Worm (Caenorhabditis elegans) whole organism, L3 larva: Measurements from ENCODE around the gene spd-3.

ENCODE experiments used
- elt-1 ChIP-seq: fragments of 150-350 bp; optimal IDR thresholded peaks from 2 replicates; lab custom pipeline; 2014; ENCODE audit warnings: missing biosample characterization, missing genetic modification characterization
- elt-2 ChIP-seq: sonication (generic microtip); optimal IDR thresholded peaks from 2 replicates; lab custom pipeline; 2016; ENCODE audit warnings: missing genetic modification reagents, mild to moderate bottlenecking, missing genetic modification characterization, missing compliant biosample characterization
- eor-1 ChIP-seq, 2 experiments: fragments of 150-350 bp; optimal IDR thresholded peaks; 2 replicates each; lab custom pipeline; 2014 to 2018; ENCODE audit warnings: missing biosample characterization in 2 of 2, missing genetic modification characterization in 2 of 2
- fkh-10 ChIP-seq: sonication (generic microtip); optimal IDR thresholded peaks from 2 replicates; lab custom pipeline; 2017; ENCODE audit warnings: missing biosample characterization, missing genetic modification reagents, missing genetic modification characterization
- fkh-2 ChIP-seq: fragments of 150-350 bp; optimal IDR thresholded peaks from 2 replicates; lab custom pipeline; 2014; ENCODE audit warnings: missing biosample characterization, missing genetic modification reagents, missing genetic modification characterization
- lin-15B ChIP-seq: fragments of 150-350 bp; optimal IDR thresholded peaks from 2 replicates; lab custom pipeline; 2014; ENCODE audit warnings: missing biosample characterization, missing genetic modification characterization
- lin-39 ChIP-seq: fragments of 150-350 bp; optimal IDR thresholded peaks from 2 replicates; lab custom pipeline; 2018; ENCODE audit warnings: missing biosample characterization, missing genetic modification reagents, missing genetic modification characterization
- mml-1 ChIP-seq: fragments of 150-350 bp; sonication (generic microtip); optimal IDR thresholded peaks from 3 replicates; lab custom pipeline; 2014; ENCODE audit warnings: missing biosample characterization, missing genetic modification characterization
- nhr-11 ChIP-seq: fragments of 150-350 bp; optimal IDR thresholded peaks from 2 replicates; lab custom pipeline; 2014; ENCODE audit warnings: missing biosample characterization, missing genetic modification characterization
- nhr-25 ChIP-seq: sonication (generic microtip); optimal IDR thresholded peaks from 2 replicates; lab custom pipeline; 2017; ENCODE audit warnings: missing biosample characterization, missing genetic modification characterization
- nhr-76 ChIP-seq: fragments of 150-350 bp; sonication (generic microtip); optimal IDR thresholded peaks from 5 replicates; lab custom pipeline; 2014; ENCODE audit warnings: missing biosample characterization, missing genetic modification characterization
- unc-62 ChIP-seq: fragments of 150-350 bp; sonication (generic microtip); optimal IDR thresholded peaks from 4 replicates; lab custom pipeline; 2014; ENCODE audit warnings: missing biosample characterization, missing genetic modification reagents, missing genetic modification characterization
- zag-1 ChIP-seq: fragments of 150-350 bp; optimal IDR thresholded peaks from 2 replicates; lab custom pipeline; 2014; ENCODE audit warnings: missing biosample characterization, missing genetic modification characterization
- ztf-4 ChIP-seq: fragments of 150-350 bp; optimal IDR thresholded peaks from 2 replicates; lab custom pipeline; 2014; ENCODE audit warnings: missing biosample characterization, missing genetic modification characterization

DNA sequence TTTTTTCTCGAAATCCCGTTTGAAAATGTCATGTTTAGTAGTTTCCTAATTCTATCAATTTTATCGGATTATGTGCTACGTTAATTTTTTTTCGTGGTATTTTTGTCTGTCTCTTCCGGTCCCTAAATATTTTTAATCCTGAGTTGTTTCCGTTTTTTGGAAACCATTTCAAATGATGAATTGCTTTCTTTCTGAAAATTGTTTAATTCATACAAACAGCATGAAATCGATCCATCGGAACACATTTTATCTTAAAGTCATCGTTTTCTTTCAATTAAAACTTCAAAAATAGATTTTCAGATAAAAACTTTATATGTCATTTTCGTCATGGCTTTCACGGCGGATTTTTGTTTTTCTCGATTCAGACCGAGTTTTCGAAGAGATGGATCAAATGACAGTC, at the start of gene spd-3:
- TF ChIP-seq mml-1 (no peak), lin-39 (tag; lab: Kevin White, UChicago) (no peak), nhr-76 (tag; lab: Kevin White, UChicago) (no peak), elt-2 (tag; lab: Kevin White, UChicago) (no peak), ztf-4 (tag; lab: Kevin White, UChicago) (no peak), elt-1 (tag; lab: Kevin White, UChicago) (no peak), zag-1 (no peak), nhr-11 (tag; lab: Kevin White, UChicago) (no peak), eor-1 (tag; optimal IDR thresholded peaks at IDR 0.05; lab: Kevin White, UChicago) (no peak), lin-15B (tag; lab: Kevin White, UChicago) (no peak), fkh-2 (no peak), nhr-25 (no peak), fkh-10 (GFP tag; lab: Kevin White, UChicago) (no peak), unc-62 (no peak)
